Worm (Caenorhabditis elegans) whole organism, young adult: ENCODE results near the gene W02D7.5.

Experiments
- B0035.1 ChIP-seq: sonication (generic microtip); optimal IDR thresholded peaks from 2 replicates; lab custom pipeline; 2016; ENCODE audit warnings: missing genetic modification characterization, mild to moderate bottlenecking, missing compliant biosample characterization, missing genotype, missing genetic modification reagents
- B0336.3 ChIP-seq: fragments of 200-800 bp; sonication (Bioruptor generic); IDR thresholded peaks from 2 replicates; pipeline ENCODE4 v1.3.6; 2022; ENCODE audit warnings: missing genetic modification characterization, missing compliant biosample characterization
- F23B12.7 ChIP-seq: sonication (generic microtip); optimal IDR thresholded peaks from 2 replicates; lab custom pipeline; 2017; ENCODE audit warnings: missing genetic modification characterization, mild to moderate bottlenecking, missing compliant biosample characterization, antibody characterized with exemption, moderate library complexity; ENCODE audit not compliant: insufficient read depth
- F33H1.4 ChIP-seq: fragments of 200-800 bp; sonication (Bioruptor generic); IDR thresholded peaks from 2 replicates; pipeline ENCODE4 v1.3.6; 2022; ENCODE audit warnings: missing genetic modification reagents, missing genetic modification characterization, missing compliant biosample characterization
- F57A8.1 ChIP-seq: fragments of 200-800 bp; sonication (Bioruptor generic); optimal IDR thresholded peaks from 2 replicates; lab custom pipeline; 2018; ENCODE audit warnings: mild to moderate bottlenecking, missing genetic modification characterization, moderate library complexity, missing compliant biosample characterization
- T07F8.4 ChIP-seq: sonication (generic microtip); optimal IDR thresholded peaks from 2 replicates; lab custom pipeline; 2016; ENCODE audit warnings: mild to moderate bottlenecking, missing genetic modification characterization, moderate library complexity, missing compliant biosample characterization
- Y53G8AR.9 ChIP-seq: fragments of 200-800 bp; sonication (Bioruptor generic); conservative IDR thresholded peaks from 2 replicates; pipeline ENCODE4 v1.3.6; 2022; ENCODE audit warnings: missing genetic modification reagents, missing genetic modification characterization, missing compliant biosample characterization
- Y56A3A.18 ChIP-seq: fragments of 200-800 bp; sonication (Bioruptor generic); IDR thresholded peaks from 2 replicates; pipeline ENCODE4 v1.3.6; 2022; ENCODE audit warnings: missing genetic modification reagents, missing genetic modification characterization, missing compliant biosample characterization
- aptf-2 ChIP-seq: fragments of 200-800 bp; sonication (Bioruptor generic); conservative IDR thresholded peaks from 2 replicates; pipeline ENCODE4 v1.3.6; 2022; ENCODE audit warnings: missing genetic modification reagents, missing genetic modification characterization, missing compliant biosample characterization
- attf-3 ChIP-seq: fragments of 200-800 bp; sonication (Bioruptor generic); conservative IDR thresholded peaks from 2 replicates; pipeline ENCODE4 v1.3.6; 2022; ENCODE audit warnings: missing genetic modification reagents, missing genetic modification characterization, missing compliant biosample characterization
- ceh-79 ChIP-seq: sonication (generic microtip); optimal IDR thresholded peaks from 2 replicates; lab custom pipeline; 2017; ENCODE audit warnings: mild to moderate bottlenecking, missing genetic modification characterization, missing compliant biosample characterization
- ekl-4 ChIP-seq: fragments of 200-800 bp; sonication (Bioruptor generic); IDR thresholded peaks from 2 replicates; pipeline ENCODE4 v1.3.6; 2022; ENCODE audit warnings: missing genetic modification reagents, missing genetic modification characterization, missing compliant biosample characterization
- ets-4 ChIP-seq: fragments of 200-800 bp; sonication (Bioruptor generic); optimal IDR thresholded peaks from 2 replicates; lab custom pipeline; 2018; ENCODE audit warnings: mild to moderate bottlenecking, missing genetic modification characterization, missing compliant biosample characterization
- hrde-1 ChIP-seq: sonication (generic microtip); optimal IDR thresholded peaks from 2 replicates; lab custom pipeline; 2016; ENCODE audit warnings: missing genetic modification characterization, mild to moderate bottlenecking, missing compliant biosample characterization, moderate library complexity, missing genotype, missing genetic modification reagents, borderline replicate concordance
- let-526 ChIP-seq: fragments of 200-800 bp; sonication (Bioruptor generic); IDR thresholded peaks from 2 replicates; pipeline ENCODE4 v1.3.6; 2022; ENCODE audit warnings: missing genetic modification reagents, missing genetic modification characterization, missing compliant biosample characterization
- let-607 ChIP-seq, 2 experiments: fragments of 200-800 bp in 1 of 2; sonication (Bioruptor generic) in 1 of 2; sonication (generic microtip) in 1 of 2; optimal IDR thresholded peaks; 2 replicates each; lab custom pipeline; 2016 to 2018; ENCODE audit warnings: mild to moderate bottlenecking in 2 of 2, missing compliant biosample characterization in 2 of 2, missing genetic modification characterization in 2 of 2, moderate library complexity in 2 of 2, missing genotype in 1 of 2
- lir-1 ChIP-seq: fragments of 200-800 bp; sonication (Bioruptor generic); conservative IDR thresholded peaks from 2 replicates; pipeline ENCODE4 v1.3.6; 2022; ENCODE audit warnings: missing genetic modification reagents, missing genetic modification characterization, missing compliant biosample characterization
- mxl-1 ChIP-seq: sonication (generic microtip); optimal IDR thresholded peaks from 2 replicates; lab custom pipeline; 2016; ENCODE audit warnings: missing genetic modification characterization, missing compliant biosample characterization
- nfya-1 ChIP-seq: sonication (generic microtip); optimal IDR thresholded peaks from 2 replicates; lab custom pipeline; 2017; ENCODE audit warnings: antibody characterized with exemption, missing compliant biosample characterization, missing genetic modification characterization, borderline replicate concordance; ENCODE audit not compliant: insufficient read depth
- nfyb-1 ChIP-seq: fragments of 200-800 bp; sonication (Bioruptor generic); IDR thresholded peaks from 2 replicates; pipeline ENCODE4 v1.3.6; 2022; ENCODE audit warnings: missing genetic modification reagents, missing genetic modification characterization, missing compliant biosample characterization
- nhr-80 ChIP-seq: sonication (generic microtip); optimal IDR thresholded peaks from 2 replicates; lab custom pipeline; 2016; ENCODE audit warnings: missing genetic modification characterization, missing compliant biosample characterization
- nhr-90 ChIP-seq: sonication (generic microtip); optimal IDR thresholded peaks from 2 replicates; lab custom pipeline; 2016; ENCODE audit warnings: missing genotype, mild to moderate bottlenecking, missing genetic modification characterization, missing compliant biosample characterization
- rcor-1 ChIP-seq: fragments of 200-800 bp; sonication (Bioruptor generic); IDR thresholded peaks from 2 replicates; pipeline ENCODE4 v1.3.6; 2022; ENCODE audit warnings: missing genetic modification reagents, missing genetic modification characterization, missing compliant biosample characterization
- repo-1 ChIP-seq: sonication (generic microtip); optimal IDR thresholded peaks from 2 replicates; lab custom pipeline; 2017; ENCODE audit warnings: mild to moderate bottlenecking, missing genetic modification characterization, missing compliant biosample characterization
- sdz-38 ChIP-seq: sonication (generic microtip); optimal IDR thresholded peaks from 2 replicates; lab custom pipeline; 2016; ENCODE audit warnings: missing genotype, missing genetic modification characterization, missing compliant biosample characterization
- sea-2 ChIP-seq: fragments of 200-800 bp; sonication (Bioruptor generic); IDR thresholded peaks from 2 replicates; pipeline ENCODE4 v1.3.6; 2022; ENCODE audit warnings: missing genetic modification characterization, missing compliant biosample characterization
- snpc-4 ChIP-seq, 5 experiments: fragments of 150-350 bp in 1 of 5; sonication (generic microtip) in 4 of 5; optimal IDR thresholded peaks; 2 replicates each; lab custom pipeline; 2014 to 2018; ENCODE audit warnings: missing genetic modification characterization in 5 of 5, missing biosample characterization in 3 of 5, antibody characterized with exemption in 2 of 5, mild to moderate bottlenecking in 2 of 5, missing compliant biosample characterization in 2 of 5, missing genotype in 2 of 5, moderate library complexity in 2 of 5, missing genetic modification reagents in 1 of 5
- sptf-2 ChIP-seq: fragments of 200-800 bp; sonication (Bioruptor generic); optimal IDR thresholded peaks from 2 replicates; lab custom pipeline; 2018; ENCODE audit warnings: mild to moderate bottlenecking, missing genetic modification characterization, missing compliant biosample characterization
- tbp1 ChIP-seq: fragments of 200-800 bp; sonication (Bioruptor generic); optimal IDR thresholded peaks from 2 replicates; lab custom pipeline; 2018; ENCODE audit warnings: mild to moderate bottlenecking, missing genetic modification characterization, missing compliant biosample characterization
- tbx-9 ChIP-seq: sonication (generic microtip); optimal IDR thresholded peaks from 2 replicates; lab custom pipeline; 2016; ENCODE audit warnings: borderline replicate concordance, missing genetic modification characterization, inconsistent platforms, missing compliant biosample characterization
- tlf-1 ChIP-seq: fragments of 200-800 bp; sonication (Bioruptor generic); optimal IDR thresholded peaks from 2 replicates; lab custom pipeline; 2018; ENCODE audit warnings: mild to moderate bottlenecking, missing genetic modification characterization, missing compliant biosample characterization
- unc-62 ChIP-seq: fragments of 150-350 bp; optimal IDR thresholded peaks from 2 replicates; lab custom pipeline; 2014; ENCODE audit warnings: missing biosample characterization, missing genetic modification reagents, missing genetic modification characterization
- zfh-2 ChIP-seq: fragments of 200-800 bp; sonication (Bioruptor generic); conservative IDR thresholded peaks from 2 replicates; pipeline ENCODE4 v1.3.6; 2022; ENCODE audit warnings: missing genetic modification reagents, missing genetic modification characterization, missing compliant biosample characterization
- ztf-3 ChIP-seq: fragments of 200-800 bp; sonication (Bioruptor generic); optimal IDR thresholded peaks from 2 replicates; lab custom pipeline; 2018; ENCODE audit warnings: mild to moderate bottlenecking, missing genetic modification characterization, missing compliant biosample characterization

W02D7.5 gene

ce11 chrV:8269878-8270277 is 29.2 kb downstream of the W02D7.5 start (continued):
- TF ChIP-seq aptf-2 (GFP tag; lab: Robert Waterston, UW) (no peak), rcor-1 (GFP tag; lab: Robert Waterston, UW) (no peak), Y56A3A.18 (GFP tag; lab: Robert Waterston, UW) (no peak), nfyb-1 (no peak), sea-2 (GFP tag; lab: Robert Waterston, UW) (no peak), tbp1 (GFP tag; lab: Kevin White, UChicago) (peak; percentile 9), lir-1 (no peak), zfh-2 (no peak), sptf-2 (GFP tag; lab: Kevin White, UChicago) (no peak), ceh-79 (no peak), F33H1.4 (GFP tag; lab: Robert Waterston, UW) (no peak), repo-1 (no peak), B0336.3 (GFP tag; lab: Robert Waterston, UW) (0 out of 2 replicates have a peak, but pooled peaks have one; percentile 26), B0035.1 (tag; lab: Kevin White, UChicago) (no peak), let-526 (no peak), nfya-1 (tag; lab: Kevin White, UChicago) (no peak), unc-62 (GFP tag; lab: Kevin White, UChicago) (no peak), hrde-1 (tag; lab: Kevin White, UChicago) (no peak), mxl-1 (tag; lab: Kevin White, UChicago) (no peak), ets-4 (GFP tag; lab: Kevin White, UChicago) (peak; percentile 35), ekl-4 (GFP tag; lab: Robert Waterston, UW) (no peak), ztf-3 (GFP tag; lab: Kevin White, UChicago) (no peak), nhr-80 (tag; lab: Kevin White, UChicago) (peak; percentile 69), F57A8.1 (GFP tag; lab: Kevin White, UChicago) (no peak), nhr-90 (tag; lab: Kevin White, UChicago) (peak; percentile 5)

ce11 chrV:8268902-8269301 is 30.1 kb downstream of the W02D7.5 start, which contains the start of the genes asp-6 and asp-12:
TSS of gene asp-6 (minus strand) at chrV:8268937.
TSS of gene asp-12 (plus strand) at chrV:8269210.
- TF ChIP-seq nhr-80 (tag; lab: Kevin White, UChicago) (peak; percentile 80), F57A8.1 (GFP tag; lab: Kevin White, UChicago) (no peak)

DNA sequence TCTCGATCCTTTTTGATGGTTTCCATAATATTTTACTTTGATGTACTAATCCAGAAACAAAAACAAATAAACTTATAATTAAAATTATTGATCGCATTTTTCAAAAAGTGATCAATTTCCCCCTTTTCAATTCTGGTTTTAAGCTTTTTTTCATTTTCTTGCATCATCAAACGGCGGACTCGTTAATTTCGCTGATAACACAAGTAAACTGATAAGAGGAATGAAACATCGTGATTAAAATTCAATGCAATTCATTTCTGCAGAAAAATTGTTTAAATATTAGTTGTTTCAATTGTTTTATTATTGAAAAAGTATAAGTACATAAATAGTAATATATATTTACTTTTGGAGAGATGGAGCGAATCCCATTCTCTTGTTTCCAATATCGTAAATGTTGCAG is 31.8 kb downstream of the W02D7.5 start:
- peak in 1 of 2 experiments; percentile 13 for TF ChIP-seq let-607 (tag; optimal IDR thresholded peaks at IDR 0.05; lab: Kevin White, UChicago)
- peak; percentile 69 for TF ChIP-seq Y53G8AR.9 (GFP tag; lab: Robert Waterston, UW)
- 0 out of 2 replicates have a peak, but pooled peaks have one; percentile 21 for TF ChIP-seq ekl-4 (GFP tag; lab: Robert Waterston, UW)
- no peak for TF ChIP-seq T07F8.4
- TF ChIP-seq attf-3 (GFP tag; lab: Robert Waterston, UW), result no peak
- TF ChIP-seq tbx-9, result no peak
- TF ChIP-seq F23B12.7 (tag; lab: Kevin White, UChicago), result no peak
- TF ChIP-seq sdz-38 (tag; lab: Kevin White, UChicago), result no peak
- TF ChIP-seq snpc-4 (GFP tag; optimal IDR thresholded peaks at IDR 0.05; lab: Kevin White, UChicago), result no peak
- TF ChIP-seq snpc-4 (tag; optimal IDR thresholded peaks at IDR 0.05; lab: Kevin White, UChicago), result peak in 1 of 4 experiments; percentile 5
- TF ChIP-seq nfyb-1, result 0 out of 2 replicates have a peak, but pooled peaks have one; percentile 24
- TF ChIP-seq B0336.3 (GFP tag; lab: Robert Waterston, UW), result peak; percentile 16; the same call in 1 of the 2 replicates
- TF ChIP-seq nhr-80 (tag; lab: Kevin White, UChicago), result peak; percentile 71
- TF ChIP-seq tlf-1, result peak; percentile 2
- TF ChIP-seq zfh-2, result no peak
- TF ChIP-seq tbp1 (GFP tag; lab: Kevin White, UChicago), result peak; percentile 7
